Worm (Caenorhabditis elegans) whole organism, L1 larva: Measurements from ENCODE around the gene eif-3.G.

Source experiments
- aly-2 ChIP-seq: fragments of 150-350 bp; optimal IDR thresholded peaks from 2 replicates; lab custom pipeline; 2014; ENCODE audit warnings: missing biosample characterization, missing genetic modification characterization
- ama-1 ChIP-seq: fragments of 150-350 bp; optimal IDR thresholded peaks from 2 replicates; lab custom pipeline; 2014
- ceh-8 ChIP-seq: fragments of 200-800 bp; sonication (Bioruptor generic); optimal IDR thresholded peaks from 2 replicates; lab custom pipeline; 2018; ENCODE audit warnings: mild to moderate bottlenecking, missing genetic modification characterization, moderate library complexity, missing compliant biosample characterization
- lin-14 ChIP-seq: fragments of 200-800 bp; sonication (Bioruptor generic); optimal IDR thresholded peaks from 2 replicates; lab custom pipeline; 2018; ENCODE audit warnings: mild to moderate bottlenecking, missing genetic modification characterization, moderate library complexity, missing compliant biosample characterization
- lin-35 ChIP-seq, 2 experiments: fragments of 150-350 bp; optimal IDR thresholded peaks; 2 replicates each; lab custom pipeline; 2014; ENCODE audit warnings: missing biosample characterization in 2 of 2, missing genetic modification characterization in 2 of 2, missing genetic modification reagents in 2 of 2
- lsy-2 ChIP-seq, 2 experiments: fragments of 150-350 bp; optimal IDR thresholded peaks; 2 replicates each; lab custom pipeline; 2014; ENCODE audit warnings: missing biosample characterization in 2 of 2, missing genetic modification characterization in 2 of 2
- mdl-1 ChIP-seq, 2 experiments: fragments of 150-350 bp; optimal IDR thresholded peaks; 2 replicates each; lab custom pipeline; 2014 to 2017; ENCODE audit warnings: missing biosample characterization in 2 of 2, missing genetic modification characterization in 2 of 2, inconsistent platforms in 1 of 2
- mep-1 ChIP-seq: fragments of 150-350 bp; optimal IDR thresholded peaks from 2 replicates; lab custom pipeline; 2014; ENCODE audit warnings: missing biosample characterization, missing genetic modification characterization
- nhr-237 ChIP-seq: fragments of 150-350 bp; optimal IDR thresholded peaks from 2 replicates; lab custom pipeline; 2014; ENCODE audit warnings: missing biosample characterization, missing genetic modification characterization
- nhr-28 ChIP-seq: fragments of 150-350 bp; optimal IDR thresholded peaks from 2 replicates; lab custom pipeline; 2014; ENCODE audit warnings: missing biosample characterization, missing genetic modification characterization
- nhr-71 ChIP-seq: sonication (generic microtip); optimal IDR thresholded peaks from 2 replicates; lab custom pipeline; 2016; ENCODE audit warnings: mild to moderate bottlenecking, missing genetic modification characterization, moderate library complexity, missing compliant biosample characterization
- unc-130 ChIP-seq: fragments of 150-350 bp; optimal IDR thresholded peaks from 2 replicates; lab custom pipeline; 2017; ENCODE audit warnings: missing biosample characterization, missing genetic modification characterization, inconsistent platforms
- ztf-11 ChIP-seq, 2 experiments: sonication (generic microtip); optimal IDR thresholded peaks; 2 replicates each; lab custom pipeline; 2016 to 2017; ENCODE audit warnings: missing genetic modification characterization in 2 of 2, missing biosample characterization in 1 of 2, missing compliant biosample characterization in 1 of 2

- TF ChIP-seq aly-2 (tag; lab: Kevin White, UChicago) (no peak), unc-130 (tag; lab: Kevin White, UChicago) (no peak), ama-1 (lab: Kevin White, UChicago) (no peak), ceh-8 (GFP tag; lab: Kevin White, UChicago) (no peak), mep-1 (tag; lab: Kevin White, UChicago) (no peak), lin-35 (GFP tag; optimal IDR thresholded peaks at IDR 0.05; lab: Kevin White, UChicago) (no peak), ztf-11 (tag; optimal IDR thresholded peaks at IDR 0.05; lab: Kevin White, UChicago) (no peak), nhr-71 (no peak), lin-14 (GFP tag; lab: Kevin White, UChicago) (no peak), nhr-237 (tag; lab: Kevin White, UChicago) (no peak), lsy-2 (tag; optimal IDR thresholded peaks at IDR 0.05; lab: Kevin White, UChicago) (no peak), mdl-1 (tag; optimal IDR thresholded peaks at IDR 0.05; lab: Kevin White, UChicago) (no peak), nhr-28 (tag; lab: Kevin White, UChicago) (no peak)
Observed at ce11 chrII:8412935-8413334, 29.6 kb upstream of the eif-3.G start.
